Fruit fly (Drosophila melanogaster): ENCODE data around the gene CG5478.

CG5478 gene

DNA sequence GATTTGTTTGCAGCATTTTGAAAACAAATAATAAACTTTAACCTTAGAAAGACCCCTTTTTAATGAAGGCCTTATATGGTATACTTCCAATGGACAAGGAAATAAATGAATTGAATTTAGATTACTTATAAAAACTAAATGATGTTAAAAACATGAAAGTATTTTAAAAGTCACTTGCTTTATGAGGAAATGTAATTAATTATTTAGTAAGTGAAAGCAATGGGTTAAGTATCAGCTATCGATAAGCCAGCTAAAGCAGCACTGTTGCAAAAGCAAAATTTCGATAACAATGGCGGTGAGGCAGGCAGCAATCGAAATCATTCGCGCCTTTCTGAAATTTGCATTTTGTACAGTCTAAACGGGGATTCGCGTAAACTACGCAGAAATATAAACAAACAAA lies 31.6 kb upstream of the CG5478 start, which contains the start of the genes CG32856 and Rbf2:
TSS of gene CG32856 (minus strand) at position 183 of the 400 bp plus-strand sequence.
TSS of gene Rbf2 (plus strand) at position 278 of the 400 bp plus-strand sequence.
- TF ChIP-seq Snoo (tag; optimal IDR thresholded peaks at IDR 0.05) = peak; percentile 83
- TF ChIP-seq Pif1A (GFP tag; optimal IDR thresholded peaks at IDR 0.05) = no peak
- no peak for TF ChIP-seq CG4496 (GFP tag; IDR thresholded peaks at IDR 0.05)
- TF ChIP-seq D1 (tag; optimal IDR thresholded peaks at IDR 0.05) = no peak
- no peak for TF ChIP-seq CG8159 (tag; optimal IDR thresholded peaks at IDR 0.05)
- no peak for TF ChIP-seq fd96Ca (GFP tag; IDR thresholded peaks at IDR 0.05)
- TF ChIP-seq CG34367 (tag; optimal IDR thresholded peaks at IDR 0.05) = peak; percentile 89
- peak; percentile 70 for TF ChIP-seq CG32121 (GFP tag; IDR thresholded peaks at IDR 0.05)
- no peak for TF ChIP-seq Pif1B (GFP tag; optimal IDR thresholded peaks at IDR 0.05)
- no peak for TF ChIP-seq gl (tag; optimal IDR thresholded peaks at IDR 0.05)
- no peak; the same call in 1 of the 2 replicates for TF ChIP-seq CG12605 (GFP tag; IDR thresholded peaks at IDR 0.05)
- no peak for TF ChIP-seq rn (GFP tag; IDR thresholded peaks at IDR 0.05)
- peak; percentile 35 for TF ChIP-seq EcR (GFP tag; optimal IDR thresholded peaks at IDR 0.05)
- TF ChIP-seq CG10348 (GFP tag; IDR thresholded peaks at IDR 0.05) = peak; percentile 56; the same call in 1 of the 2 replicates
- TF ChIP-seq CG13204 (GFP tag; optimal IDR thresholded peaks at IDR 0.05) = no peak
- TF ChIP-seq CG9948 (tag; optimal IDR thresholded peaks at IDR 0.05) = peak; percentile 90
- no peak for TF ChIP-seq CG8301 (tag; optimal IDR thresholded peaks at IDR 0.05)
- no peak for TF ChIP-seq CG14655 (GFP tag; optimal IDR thresholded peaks at IDR 0.05)
- peak; percentile 51 for TF ChIP-seq CG17806 (tag; optimal IDR thresholded peaks at IDR 0.05)
- TF ChIP-seq CG15710 (tag; optimal IDR thresholded peaks at IDR 0.05) = peak; percentile 94
- no peak for TF ChIP-seq Ets98B (GFP tag; IDR thresholded peaks at IDR 0.05)

DNA sequence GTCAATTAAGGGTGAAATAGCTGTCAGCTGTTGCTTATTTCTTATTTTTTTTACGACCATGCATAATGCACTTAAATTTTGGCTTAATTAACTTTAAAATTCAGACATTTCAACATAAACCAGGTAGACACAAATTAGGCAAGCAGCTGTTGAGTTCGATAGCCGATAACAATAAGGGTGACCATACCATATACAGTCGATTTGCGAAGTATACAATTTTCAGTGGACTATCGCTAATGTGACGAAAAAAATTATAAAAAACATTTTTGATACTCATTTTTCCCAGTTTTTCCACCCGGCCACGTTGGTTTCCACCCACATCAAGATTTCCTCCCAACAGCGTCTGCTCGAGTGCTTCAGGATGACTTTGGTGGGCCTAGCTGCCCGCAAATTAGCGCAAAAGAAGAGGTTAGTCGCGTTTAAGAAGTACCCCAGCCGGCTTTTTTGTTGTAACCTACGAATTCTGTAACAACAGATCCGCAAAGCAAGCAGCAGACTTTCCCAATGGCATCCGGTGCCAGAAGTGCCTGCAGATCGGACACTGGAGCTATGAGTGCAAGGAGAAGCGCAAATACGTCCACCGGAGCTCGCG lies 30.3 kb upstream of the CG5478 start, which contains the start of the genes CG4287 and CG5516:
TSS of gene CG4287 (minus strand) at position 178 of the 592 bp plus-strand sequence.
TSS of gene CG5516 (plus strand) at position 195 of the 592 bp plus-strand sequence.
- TF ChIP-seq Pif1B (GFP tag; optimal IDR thresholded peaks at IDR 0.05) = no peak
- no peak for TF ChIP-seq CG15710 (tag; optimal IDR thresholded peaks at IDR 0.05)
- no peak for TF ChIP-seq CG10348 (GFP tag; IDR thresholded peaks at IDR 0.05)
- no peak for TF ChIP-seq CG12605 (GFP tag; IDR thresholded peaks at IDR 0.05)
- TF ChIP-seq CG34367 (tag; optimal IDR thresholded peaks at IDR 0.05) = no peak
- no peak for TF ChIP-seq fd96Ca (GFP tag; IDR thresholded peaks at IDR 0.05)
- no peak for TF ChIP-seq CG9948 (tag; optimal IDR thresholded peaks at IDR 0.05)
- no peak for TF ChIP-seq CG8159 (tag; optimal IDR thresholded peaks at IDR 0.05)
- TF ChIP-seq Pif1A (GFP tag; optimal IDR thresholded peaks at IDR 0.05) = no peak
- no peak for TF ChIP-seq EcR (GFP tag; optimal IDR thresholded peaks at IDR 0.05)
- TF ChIP-seq CG32121 (GFP tag; IDR thresholded peaks at IDR 0.05) = no peak
- TF ChIP-seq D1 (tag; optimal IDR thresholded peaks at IDR 0.05) = no peak
- no peak for TF ChIP-seq CG4496 (GFP tag; IDR thresholded peaks at IDR 0.05)

DNA sequence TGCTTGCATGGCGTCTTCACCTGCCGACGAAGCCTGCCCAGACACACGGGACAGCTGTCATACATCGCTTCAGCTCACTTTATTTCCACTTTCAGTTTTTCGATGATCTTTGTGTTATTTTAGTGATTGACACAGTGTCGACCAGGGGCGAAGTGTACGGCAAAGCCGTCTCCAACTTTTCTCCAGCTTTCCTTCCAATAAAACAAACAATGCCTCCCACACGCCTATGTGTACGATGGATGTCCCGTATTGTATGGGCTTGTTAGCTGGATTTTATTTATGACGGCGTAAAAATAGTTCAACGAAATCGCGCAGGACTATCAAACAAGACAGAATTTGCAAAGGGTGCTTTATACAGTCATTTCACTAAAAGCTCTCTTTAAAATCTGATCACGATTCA lies 17.3 kb upstream of the CG5478 start, which contains the start of the genes CG31088 and CG46383:
TSS of gene CG31088 (minus strand) at position 101 of the 400 bp plus-strand sequence.
TSS of gene CG46383 (minus strand) at position 101 of the 400 bp plus-strand sequence.
- TF ChIP-seq CG15710 (tag; optimal IDR thresholded peaks at IDR 0.05) (no peak), Ets98B (GFP tag; IDR thresholded peaks at IDR 0.05) (no peak), EcR (GFP tag; optimal IDR thresholded peaks at IDR 0.05) (no peak), CG17806 (tag; optimal IDR thresholded peaks at IDR 0.05) (no peak), CG14655 (GFP tag; optimal IDR thresholded peaks at IDR 0.05) (no peak), CG13204 (GFP tag; optimal IDR thresholded peaks at IDR 0.05) (no peak), CG8301 (tag; optimal IDR thresholded peaks at IDR 0.05) (no peak), CG34367 (tag; optimal IDR thresholded peaks at IDR 0.05) (no peak), D1 (tag; optimal IDR thresholded peaks at IDR 0.05) (no peak), Snoo (tag; optimal IDR thresholded peaks at IDR 0.05) (no peak), Pif1A (GFP tag; optimal IDR thresholded peaks at IDR 0.05) (no peak), rn (GFP tag; IDR thresholded peaks at IDR 0.05) (no peak), CG12605 (GFP tag; IDR thresholded peaks at IDR 0.05) (no peak), CG8159 (tag; optimal IDR thresholded peaks at IDR 0.05) (no peak), CG32121 (GFP tag; IDR thresholded peaks at IDR 0.05) (no peak), CG4496 (GFP tag; IDR thresholded peaks at IDR 0.05) (no peak)

DNA sequence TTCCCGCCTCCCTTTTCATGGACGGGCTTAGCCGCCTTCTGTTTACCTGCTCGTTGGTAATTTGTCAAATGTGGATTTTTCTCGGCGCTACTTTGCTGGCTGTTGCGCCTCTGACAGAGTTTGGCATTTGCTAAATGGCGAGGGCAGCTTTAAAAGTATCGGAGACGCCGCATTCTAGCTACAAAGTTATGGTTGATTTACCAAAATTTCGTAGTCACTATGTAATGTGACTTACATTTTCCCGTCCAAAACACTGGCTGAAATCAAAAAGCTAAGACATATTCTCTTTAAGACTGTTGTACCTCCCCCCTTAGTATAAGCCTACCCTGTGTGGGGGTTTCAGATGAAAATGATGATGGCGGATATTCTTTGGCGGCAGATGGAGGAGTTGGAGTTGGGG lies 14.1 kb upstream of the CG5478 start:
- TF ChIP-seq CG9948 (tag; optimal IDR thresholded peaks at IDR 0.05) (no peak), CG13204 (GFP tag; optimal IDR thresholded peaks at IDR 0.05) (no peak), rn (GFP tag; IDR thresholded peaks at IDR 0.05) (no peak), Pif1B (GFP tag; optimal IDR thresholded peaks at IDR 0.05) (no peak), CG15710 (tag; optimal IDR thresholded peaks at IDR 0.05) (no peak), CG32121 (GFP tag; IDR thresholded peaks at IDR 0.05) (no peak), CG14655 (GFP tag; optimal IDR thresholded peaks at IDR 0.05) (no peak), CG10348 (GFP tag; IDR thresholded peaks at IDR 0.05) (no peak)

DNA sequence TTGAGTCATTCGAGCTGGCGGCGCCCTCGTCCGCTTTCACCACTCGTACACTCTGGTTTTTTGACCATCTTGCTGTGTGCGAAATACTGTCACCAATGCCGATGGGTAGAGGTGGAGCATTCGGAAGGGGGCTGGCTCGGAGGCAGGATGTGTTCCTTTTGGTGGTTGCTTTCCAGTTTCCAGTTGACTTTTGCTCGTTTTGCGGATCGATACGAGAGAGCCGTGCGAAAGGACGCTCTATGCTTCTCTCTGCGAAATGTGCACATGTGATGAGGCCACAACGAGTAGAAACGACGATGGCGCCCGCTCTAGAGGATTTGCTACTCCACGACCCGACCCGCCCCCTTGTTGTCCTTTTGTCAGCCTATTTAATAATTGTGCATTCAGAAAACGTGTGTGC lies 4.2 kb upstream of the CG5478 start:
- TF ChIP-seq CG32121 (GFP tag; IDR thresholded peaks at IDR 0.05) = no peak
- no peak for TF ChIP-seq CG8159 (tag; optimal IDR thresholded peaks at IDR 0.05)
- no peak for TF ChIP-seq CG17806 (tag; optimal IDR thresholded peaks at IDR 0.05)
- no peak for TF ChIP-seq CG10348 (GFP tag; IDR thresholded peaks at IDR 0.05)
- no peak for TF ChIP-seq rn (GFP tag; IDR thresholded peaks at IDR 0.05)
- no peak for TF ChIP-seq CG14655 (GFP tag; optimal IDR thresholded peaks at IDR 0.05)
- TF ChIP-seq Pif1A (GFP tag; optimal IDR thresholded peaks at IDR 0.05) = no peak
- no peak for TF ChIP-seq gl (tag; optimal IDR thresholded peaks at IDR 0.05)
- no peak for TF ChIP-seq Snoo (tag; optimal IDR thresholded peaks at IDR 0.05)
- no peak for TF ChIP-seq fd96Ca (GFP tag; IDR thresholded peaks at IDR 0.05)
- TF ChIP-seq CG12605 (GFP tag; IDR thresholded peaks at IDR 0.05) = no peak
- no peak for TF ChIP-seq CG4496 (GFP tag; IDR thresholded peaks at IDR 0.05)
- no peak for TF ChIP-seq CG13204 (GFP tag; optimal IDR thresholded peaks at IDR 0.05)

DNA sequence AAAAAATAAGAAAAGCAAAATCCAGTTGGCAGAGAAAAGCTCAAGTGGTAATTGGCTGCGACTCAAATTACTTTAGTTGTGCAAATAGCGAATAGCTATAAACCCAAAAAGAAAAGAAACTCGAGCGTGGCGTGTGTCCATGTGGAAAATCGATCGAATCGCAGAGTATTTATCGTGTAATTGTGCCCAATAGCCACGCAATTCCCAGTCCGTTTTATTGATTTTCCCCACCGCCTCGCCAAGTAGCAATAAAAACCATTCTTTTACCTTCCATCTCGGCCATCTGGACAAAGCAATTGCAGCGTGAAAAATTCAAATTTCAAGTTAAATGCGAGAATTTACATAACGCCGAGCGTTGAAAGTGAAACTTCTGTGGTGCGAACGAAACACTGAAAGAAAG lies 2.0 kb upstream of the CG5478 start:
- no peak for TF ChIP-seq CG8159 (tag; optimal IDR thresholded peaks at IDR 0.05)
- TF ChIP-seq CG17806 (tag; optimal IDR thresholded peaks at IDR 0.05) = no peak
- no peak for TF ChIP-seq Pif1A (GFP tag; optimal IDR thresholded peaks at IDR 0.05)
- no peak for TF ChIP-seq rn (GFP tag; IDR thresholded peaks at IDR 0.05)
- TF ChIP-seq CG10348 (GFP tag; IDR thresholded peaks at IDR 0.05) = no peak
- no peak for TF ChIP-seq CG15710 (tag; optimal IDR thresholded peaks at IDR 0.05)
- no peak for TF ChIP-seq fd96Ca (GFP tag; IDR thresholded peaks at IDR 0.05)
- no peak for TF ChIP-seq CG12605 (GFP tag; IDR thresholded peaks at IDR 0.05)
- no peak for TF ChIP-seq Pif1B (GFP tag; optimal IDR thresholded peaks at IDR 0.05)
- TF ChIP-seq D1 (tag; optimal IDR thresholded peaks at IDR 0.05) = no peak
- TF ChIP-seq gl (tag; optimal IDR thresholded peaks at IDR 0.05) = no peak
- no peak for TF ChIP-seq Ets98B (GFP tag; IDR thresholded peaks at IDR 0.05)
- no peak for TF ChIP-seq CG32121 (GFP tag; IDR thresholded peaks at IDR 0.05)

Measured in whole organism, pupa.